Worm (Caenorhabditis elegans) whole organism, late embryonic: Measurements from ENCODE around the gene ZC317.6.

Experiments used
- C08G9.2 ChIP-seq: sonication (generic microtip); optimal IDR thresholded peaks from 2 replicates; lab custom pipeline; 2016; ENCODE audit warnings: mild to moderate bottlenecking, missing genetic modification characterization, moderate library complexity, missing compliant biosample characterization
- F13H6.1 ChIP-seq: sonication (generic microtip); optimal IDR thresholded peaks from 2 replicates; lab custom pipeline; 2016; ENCODE audit warnings: missing genetic modification characterization, missing compliant biosample characterization
- K02D7.2 ChIP-seq: sonication (generic microtip); optimal IDR thresholded peaks from 2 replicates; lab custom pipeline; 2017; ENCODE audit warnings: mild to moderate bottlenecking, missing genetic modification characterization, missing compliant biosample characterization
- K09A11.1 ChIP-seq: sonication (generic microtip); optimal IDR thresholded peaks from 2 replicates; lab custom pipeline; 2017; ENCODE audit warnings: antibody characterized with exemption, mild to moderate bottlenecking, missing genetic modification characterization, missing compliant biosample characterization; ENCODE audit not compliant: insufficient read depth
- T23F11.4 ChIP-seq: fragments of 200-800 bp; sonication (Bioruptor generic); optimal IDR thresholded peaks from 2 replicates; lab custom pipeline; 2018; ENCODE audit warnings: mild to moderate bottlenecking, missing genetic modification characterization, missing compliant biosample characterization
- ahr-1 ChIP-seq: sonication (generic microtip); optimal IDR thresholded peaks from 2 replicates; lab custom pipeline; 2016; ENCODE audit warnings: missing genetic modification characterization, missing compliant biosample characterization
- ceh-22 ChIP-seq: sonication (generic microtip); optimal IDR thresholded peaks from 2 replicates; lab custom pipeline; 2017; ENCODE audit warnings: missing biosample characterization, missing genetic modification characterization
- ceh-24 ChIP-seq: sonication (generic microtip); optimal IDR thresholded peaks from 2 replicates; lab custom pipeline; 2016; ENCODE audit warnings: mild to moderate bottlenecking, missing genetic modification characterization, missing compliant biosample characterization
- ceh-31 ChIP-seq: sonication (generic microtip); optimal IDR thresholded peaks from 2 replicates; lab custom pipeline; 2016; ENCODE audit warnings: missing genetic modification characterization, missing compliant biosample characterization
- ceh-48 ChIP-seq: sonication (generic microtip); optimal IDR thresholded peaks from 2 replicates; lab custom pipeline; 2016; ENCODE audit warnings: missing genetic modification characterization, inconsistent platforms, missing compliant biosample characterization
- ceh-6 ChIP-seq: fragments of 200-800 bp; sonication (Bioruptor generic); optimal IDR thresholded peaks from 2 replicates; lab custom pipeline; 2018; ENCODE audit warnings: mild to moderate bottlenecking, missing genetic modification characterization, missing compliant biosample characterization
- che-1 ChIP-seq: sonication (generic microtip); optimal IDR thresholded peaks from 2 replicates; lab custom pipeline; 2016; ENCODE audit warnings: mild to moderate bottlenecking, missing genetic modification characterization, missing compliant biosample characterization
- dmd-4 ChIP-seq: sonication (generic microtip); optimal IDR thresholded peaks from 2 replicates; lab custom pipeline; 2016; ENCODE audit warnings: borderline replicate concordance, missing genetic modification characterization, missing compliant biosample characterization
- dve-1 ChIP-seq: sonication (generic microtip); optimal IDR thresholded peaks from 2 replicates; lab custom pipeline; 2017; ENCODE audit warnings: antibody characterized with exemption, mild to moderate bottlenecking, missing genetic modification characterization, missing compliant biosample characterization
- elt-4 ChIP-seq: sonication (generic microtip); optimal IDR thresholded peaks from 2 replicates; lab custom pipeline; 2016; ENCODE audit warnings: missing genetic modification characterization, missing compliant biosample characterization
- fax-1 ChIP-seq: sonication (generic microtip); optimal IDR thresholded peaks from 2 replicates; lab custom pipeline; 2016; ENCODE audit warnings: missing genotype, missing genetic modification characterization, missing compliant biosample characterization
- fkh-6 ChIP-seq: sonication (generic microtip); optimal IDR thresholded peaks from 2 replicates; lab custom pipeline; 2016; ENCODE audit warnings: missing genetic modification characterization, missing compliant biosample characterization
- gmeb-2 ChIP-seq: sonication (generic microtip); optimal IDR thresholded peaks from 2 replicates; lab custom pipeline; 2016; ENCODE audit warnings: missing genetic modification characterization, inconsistent platforms, missing compliant biosample characterization
- hlh-30 ChIP-seq: sonication (generic microtip); optimal IDR thresholded peaks from 2 replicates; lab custom pipeline; 2017; ENCODE audit warnings: antibody characterized with exemption, missing genetic modification characterization, missing compliant biosample characterization; ENCODE audit not compliant: insufficient read depth
- hlh-8 ChIP-seq: sonication (generic microtip); optimal IDR thresholded peaks from 2 replicates; lab custom pipeline; 2016; ENCODE audit warnings: missing genotype, missing genetic modification characterization, missing compliant biosample characterization
- lin-11 ChIP-seq: fragments of 200-800 bp; sonication (Bioruptor generic); optimal IDR thresholded peaks from 2 replicates; lab custom pipeline; 2018; ENCODE audit warnings: mild to moderate bottlenecking, missing genetic modification characterization, missing compliant biosample characterization
- madf-2 ChIP-seq: sonication (generic microtip); optimal IDR thresholded peaks from 2 replicates; lab custom pipeline; 2017; ENCODE audit warnings: missing genetic modification characterization, missing compliant biosample characterization
- mec-3 ChIP-seq: sonication (generic microtip); optimal IDR thresholded peaks from 2 replicates; lab custom pipeline; 2016; ENCODE audit warnings: borderline replicate concordance, missing genetic modification characterization, missing compliant biosample characterization
- nhr-11 ChIP-seq: fragments of 150-350 bp; optimal IDR thresholded peaks from 2 replicates; lab custom pipeline; 2014; ENCODE audit warnings: missing biosample characterization, missing genetic modification characterization
- nhr-232 ChIP-seq: sonication (generic microtip); optimal IDR thresholded peaks from 2 replicates; lab custom pipeline; 2016; ENCODE audit warnings: missing genetic modification characterization, missing compliant biosample characterization
- odd-2 ChIP-seq: sonication (generic microtip); optimal IDR thresholded peaks from 2 replicates; lab custom pipeline; 2017; ENCODE audit warnings: antibody characterized with exemption, mild to moderate bottlenecking, missing genetic modification characterization, missing compliant biosample characterization
- pha-4 ChIP-seq: fragments of 150-350 bp; optimal IDR thresholded peaks from 2 replicates; lab custom pipeline; 2018; ENCODE audit warnings: missing biosample characterization, missing genetic modification reagents, missing genetic modification characterization
- pros-1 ChIP-seq: fragments of 150-350 bp; optimal IDR thresholded peaks from 2 replicates; lab custom pipeline; 2014; ENCODE audit warnings: missing biosample characterization, missing genetic modification reagents, missing genetic modification characterization
- ref-2 ChIP-seq: sonication (generic microtip); optimal IDR thresholded peaks from 2 replicates; lab custom pipeline; 2016; ENCODE audit warnings: missing genetic modification characterization, missing compliant biosample characterization
- sdc-2 ChIP-seq: sonication (generic microtip); optimal IDR thresholded peaks from 2 replicates; lab custom pipeline; 2016; ENCODE audit warnings: missing genotype, missing genetic modification characterization, missing compliant biosample characterization
- sox-2 ChIP-seq: fragments of 200-800 bp; sonication (Bioruptor generic); IDR thresholded peaks from 2 replicates; pipeline ENCODE4 v1.3.6; 2022; ENCODE audit warnings: missing genetic modification reagents, missing genetic modification characterization, missing compliant biosample characterization
- sox-4 ChIP-seq: sonication (generic microtip); optimal IDR thresholded peaks from 2 replicates; lab custom pipeline; 2017; ENCODE audit warnings: mild to moderate bottlenecking, missing genetic modification characterization, inconsistent platforms, missing compliant biosample characterization
- syd-9 ChIP-seq: sonication (generic microtip); optimal IDR thresholded peaks from 2 replicates; lab custom pipeline; 2016; ENCODE audit warnings: mild to moderate bottlenecking, missing genetic modification characterization, moderate library complexity, missing compliant biosample characterization
- tbx-2 ChIP-seq: sonication (generic microtip); optimal IDR thresholded peaks from 2 replicates; lab custom pipeline; 2016; ENCODE audit warnings: missing genetic modification characterization, missing compliant biosample characterization
- ttx-3 ChIP-seq: sonication (generic microtip); optimal IDR thresholded peaks from 2 replicates; lab custom pipeline; 2016; ENCODE audit warnings: missing genetic modification reagents, missing genetic modification characterization, missing compliant biosample characterization
- unc-42 ChIP-seq: sonication (generic microtip); optimal IDR thresholded peaks from 2 replicates; lab custom pipeline; 2016; ENCODE audit warnings: missing genotype, missing genetic modification characterization, missing compliant biosample characterization
- unc-55 ChIP-seq: sonication (generic microtip); optimal IDR thresholded peaks from 2 replicates; lab custom pipeline; 2017; ENCODE audit warnings: missing biosample characterization, missing genetic modification reagents, missing genetic modification characterization
- zip-5 ChIP-seq: sonication (generic microtip); optimal IDR thresholded peaks from 2 replicates; lab custom pipeline; 2016; ENCODE audit warnings: missing genetic modification characterization, missing compliant biosample characterization

Gene ZC317.6

ce11 chrV:5504807-5505442 is 36.5 kb upstream of the ZC317.6 start, which contains the start of the genes dnj-19 and nhr-47 (continued):
- no peak for TF ChIP-seq C08G9.2 (tag; lab: Kevin White, UChicago)
- peak; percentile 81 for TF ChIP-seq ceh-31 (tag; lab: Kevin White, UChicago)
- TF ChIP-seq ceh-48, result peak; percentile 88
- peak; percentile 61 for TF ChIP-seq T23F11.4 (GFP tag; lab: Kevin White, UChicago)
- no peak for TF ChIP-seq fax-1
- peak; percentile 37 for TF ChIP-seq K09A11.1
- TF ChIP-seq unc-42 (tag; lab: Kevin White, UChicago), result peak; percentile 51
- peak; percentile 48 for TF ChIP-seq ref-2 (tag; lab: Kevin White, UChicago)
- TF ChIP-seq K02D7.2 (tag; lab: Kevin White, UChicago), result no peak
- TF ChIP-seq pha-4 (tag; lab: Kevin White, UChicago), result no peak
- no peak for TF ChIP-seq fkh-6 (tag; lab: Kevin White, UChicago)
- no peak for TF ChIP-seq hlh-8 (tag; lab: Kevin White, UChicago)
- TF ChIP-seq ceh-24 (tag; lab: Kevin White, UChicago), result no peak
- peak; percentile 29 for TF ChIP-seq nhr-232 (tag; lab: Kevin White, UChicago)
- TF ChIP-seq hlh-30, result peak; percentile 26
- TF ChIP-seq elt-4 (tag; lab: Kevin White, UChicago), result no peak
- TF ChIP-seq tbx-2 (tag; lab: Kevin White, UChicago), result peak; percentile 64
- TF ChIP-seq syd-9 (tag; lab: Kevin White, UChicago), result peak; percentile 12
- no peak for TF ChIP-seq sox-2 (GFP tag; lab: Robert Waterston, UW)
- TF ChIP-seq odd-2 (tag; lab: Kevin White, UChicago), result no peak
- TF ChIP-seq ttx-3, result peak; percentile 26
- no peak for TF ChIP-seq dmd-4 (tag; lab: Kevin White, UChicago)
- no peak for TF ChIP-seq ahr-1 (tag; lab: Kevin White, UChicago)
- peak; percentile 38 for TF ChIP-seq F13H6.1 (tag; lab: Kevin White, UChicago)

- TF ChIP-seq lin-11 (tag; lab: Kevin White, UChicago), result no peak
- TF ChIP-seq unc-55 (GFP tag; lab: Kevin White, UChicago), result no peak
- TF ChIP-seq sox-4 (tag; lab: Kevin White, UChicago), result no peak
- TF ChIP-seq ceh-22 (tag; lab: Kevin White, UChicago), result no peak
- TF ChIP-seq madf-2, result no peak
- no peak for TF ChIP-seq T23F11.4 (GFP tag; lab: Kevin White, UChicago)
- no peak for TF ChIP-seq syd-9 (tag; lab: Kevin White, UChicago)
- no peak for TF ChIP-seq odd-2 (tag; lab: Kevin White, UChicago)
- no peak for TF ChIP-seq ceh-6
- TF ChIP-seq zip-5 (tag; lab: Kevin White, UChicago), result no peak
- TF ChIP-seq sox-2 (GFP tag; lab: Robert Waterston, UW), result no peak
- no peak for TF ChIP-seq che-1
- no peak for TF ChIP-seq dve-1 (tag; lab: Kevin White, UChicago)
- TF ChIP-seq sdc-2 (tag; lab: Kevin White, UChicago), result no peak
- TF ChIP-seq tbx-2 (tag; lab: Kevin White, UChicago), result no peak
- TF ChIP-seq K09A11.1, result no peak
- TF ChIP-seq, all 69 proteins: peak for 0
These were observed 35.9 kb upstream of the ZC317.6 start for ce11 chrV:5504295-5504694.

DNA sequence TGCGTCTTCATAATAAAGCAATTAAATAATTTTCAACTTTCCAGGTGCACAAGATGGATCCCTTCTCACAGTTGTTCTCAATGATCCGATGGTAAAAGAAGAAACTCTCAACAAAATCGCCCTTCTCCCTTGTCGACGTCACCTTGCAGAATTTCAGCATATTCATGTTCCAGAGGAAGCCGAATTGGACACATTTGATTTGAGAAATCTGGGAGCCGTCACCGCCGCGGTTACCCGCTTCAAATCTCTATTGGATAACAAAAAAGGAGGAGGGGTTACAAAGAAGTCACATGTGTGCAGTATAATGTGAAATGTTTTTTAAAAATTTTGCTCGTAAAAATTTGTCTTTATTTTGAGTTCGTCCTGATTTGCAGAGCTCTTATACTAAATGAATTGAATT is 34.3 kb upstream of the ZC317.6 start:
- TF ChIP-seq elt-4 (tag; lab: Kevin White, UChicago), result no peak
- no peak for TF ChIP-seq lin-11 (tag; lab: Kevin White, UChicago)
- no peak for TF ChIP-seq pros-1 (tag; lab: Kevin White, UChicago)
- TF ChIP-seq gmeb-2 (tag; lab: Kevin White, UChicago), result no peak
- no peak for TF ChIP-seq K02D7.2 (tag; lab: Kevin White, UChicago)
- no peak for TF ChIP-seq mec-3 (tag; lab: Kevin White, UChicago)
- no peak for TF ChIP-seq nhr-11 (tag; lab: Kevin White, UChicago)
- TF ChIP-seq hlh-8 (tag; lab: Kevin White, UChicago), result no peak
